Fruit fly (Drosophila melanogaster) whole organism, prepupa: Measurements from ENCODE around the gene Shc.

Experiments
- Blimp-1 ChIP-seq: fragments of 200-800 bp; sonication (Bioruptor generic); optimal IDR thresholded peaks from 3 replicates; lab custom pipeline; 2017; ENCODE audit warnings: missing biosample characterization, missing genetic modification characterization, mild to moderate bottlenecking, moderate library complexity, missing genetic modification reagents
- CG10631 ChIP-seq: fragments of 200-800 bp; sonication (Bioruptor generic); optimal IDR thresholded peaks from 2 replicates; lab custom pipeline; 2016; ENCODE audit warnings: missing biosample characterization, missing genetic modification characterization
- CG10669 ChIP-seq: fragments of 200-800 bp; sonication (Bioruptor generic); optimal IDR thresholded peaks from 3 replicates; lab custom pipeline; 2018; ENCODE audit warnings: missing biosample characterization, mild to moderate bottlenecking, missing genetic modification characterization, moderate library complexity
- CG11294 ChIP-seq: fragments of 200-800 bp; sonication (Bioruptor generic); IDR thresholded peaks from 2 replicates; pipeline ENCODE4 v1.3.6; 2022; ENCODE audit warnings: missing biosample characterization, missing genetic modification characterization
- CG11762 ChIP-seq: fragments of 200-800 bp; sonication (Bioruptor generic); optimal IDR thresholded peaks from 3 replicates; lab custom pipeline; 2016; ENCODE audit warnings: missing biosample characterization, missing genetic modification characterization; ENCODE audit not compliant: insufficient read depth
- CG11902 ChIP-seq: fragments of 200-800 bp; sonication (Bioruptor generic); optimal IDR thresholded peaks from 3 replicates; lab custom pipeline; 2016; ENCODE audit warnings: missing biosample characterization, missing genetic modification characterization
- CG16779 ChIP-seq: fragments of 200-800 bp; sonication (Bioruptor generic); optimal IDR thresholded peaks from 3 replicates; lab custom pipeline; 2017; ENCODE audit warnings: missing biosample characterization, mild to moderate bottlenecking, missing genetic modification characterization
- CG31627 ChIP-seq: fragments of 200-800 bp; sonication (Bioruptor generic); optimal IDR thresholded peaks from 3 replicates; lab custom pipeline; 2016; ENCODE audit warnings: missing biosample characterization, missing genetic modification characterization
- CG32006 ChIP-seq: fragments of 200-800 bp; sonication (Bioruptor generic); optimal IDR thresholded peaks from 3 replicates; lab custom pipeline; 2017; ENCODE audit warnings: missing biosample characterization, mild to moderate bottlenecking, missing genetic modification characterization
- CG34406 ChIP-seq: fragments of 200-800 bp; sonication (Bioruptor generic); optimal IDR thresholded peaks from 3 replicates; lab custom pipeline; 2016; ENCODE audit warnings: missing biosample characterization, missing genetic modification characterization
- CG3919 ChIP-seq: fragments of 200-800 bp; sonication (Bioruptor generic); optimal IDR thresholded peaks from 3 replicates; lab custom pipeline; 2016; ENCODE audit warnings: missing biosample characterization, missing genetic modification characterization
- CG4318 ChIP-seq: fragments of 200-800 bp; sonication (Bioruptor generic); optimal IDR thresholded peaks from 3 replicates; lab custom pipeline; 2017; ENCODE audit warnings: missing biosample characterization, mild to moderate bottlenecking, missing genetic modification characterization
- CG6163 ChIP-seq: fragments of 200-800 bp; sonication (Bioruptor generic); IDR thresholded peaks from 3 replicates; pipeline ENCODE4 v1.3.6; 2022; ENCODE audit warnings: missing biosample characterization, missing genetic modification characterization
- CG6276 ChIP-seq: fragments of 200-800 bp; sonication (Bioruptor generic); optimal IDR thresholded peaks from 2 replicates; lab custom pipeline; 2017; ENCODE audit warnings: missing biosample characterization, mild to moderate bottlenecking, missing genetic modification characterization
- CG6792 ChIP-seq: fragments of 200-800 bp; sonication (Bioruptor generic); optimal IDR thresholded peaks from 3 replicates; lab custom pipeline; 2016; ENCODE audit warnings: missing biosample characterization, missing genetic modification characterization
- CG6808 ChIP-seq: fragments of 200-800 bp; sonication (Bioruptor generic); optimal IDR thresholded peaks from 3 replicates; lab custom pipeline; 2017; ENCODE audit warnings: missing biosample characterization, missing genetic modification characterization, mild to moderate bottlenecking, moderate library complexity, missing genetic modification reagents
- CG6854 ChIP-seq: fragments of 200-800 bp; sonication (Bioruptor generic); optimal IDR thresholded peaks from 2 replicates; lab custom pipeline; 2017; ENCODE audit warnings: missing biosample characterization, mild to moderate bottlenecking, missing genetic modification characterization
- CG7368 ChIP-seq: fragments of 200-800 bp; sonication (Bioruptor generic); optimal IDR thresholded peaks from 3 replicates; lab custom pipeline; 2016; ENCODE audit warnings: missing biosample characterization, missing genetic modification characterization
- CG8319 ChIP-seq: fragments of 200-800 bp; sonication (Bioruptor generic); optimal IDR thresholded peaks from 3 replicates; lab custom pipeline; 2016; ENCODE audit warnings: missing biosample characterization, missing genetic modification characterization
- CG9139 ChIP-seq: fragments of 200-800 bp; sonication (Bioruptor generic); optimal IDR thresholded peaks from 3 replicates; lab custom pipeline; 2017; ENCODE audit warnings: missing biosample characterization, mild to moderate bottlenecking, missing genetic modification characterization
- Eip75B ChIP-seq: fragments of 200-800 bp; sonication (Bioruptor generic); optimal IDR thresholded peaks from 3 replicates; lab custom pipeline; 2016; ENCODE audit warnings: missing biosample characterization, missing genetic modification characterization
- Eip78C ChIP-seq: fragments of 200-800 bp; sonication (Bioruptor generic); peaks from one replicate; lab custom pipeline; 2016; ENCODE audit warnings: missing biosample characterization, missing genetic modification characterization
- Ets21C ChIP-seq: fragments of 200-800 bp; sonication (Bioruptor generic); optimal IDR thresholded peaks from 3 replicates; lab custom pipeline; 2016; ENCODE audit warnings: missing biosample characterization, missing genetic modification characterization
- Gug ChIP-seq: fragments of 200-800 bp; sonication (Bioruptor generic); IDR thresholded peaks from 2 replicates; pipeline ENCODE4 v1.3.6; 2022; ENCODE audit warnings: missing biosample characterization, missing genetic modification characterization
- Hr38 ChIP-seq: sonication (Bioruptor generic); optimal IDR thresholded peaks from 2 replicates; lab custom pipeline; 2016; ENCODE audit warnings: missing biosample characterization, missing genetic modification characterization
- Hr39 ChIP-seq: fragments of 200-800 bp; sonication (Bioruptor generic); optimal IDR thresholded peaks from 2 replicates; lab custom pipeline; 2016; ENCODE audit warnings: missing biosample characterization, missing genetic modification characterization
- Lpt ChIP-seq: fragments of 200-800 bp; sonication (Bioruptor generic); optimal IDR thresholded peaks from 3 replicates; lab custom pipeline; 2016; ENCODE audit warnings: missing biosample characterization, missing genetic modification characterization
- Met ChIP-seq: fragments of 200-800 bp; sonication (Bioruptor generic); optimal IDR thresholded peaks from 3 replicates; lab custom pipeline; 2016; ENCODE audit warnings: missing biosample characterization, missing genetic modification characterization
- Smox ChIP-seq: fragments of 200-800 bp; sonication (Bioruptor generic); optimal IDR thresholded peaks from 3 replicates; lab custom pipeline; 2016; ENCODE audit warnings: missing biosample characterization, missing genetic modification characterization
- Sox102F ChIP-seq: fragments of 200-800 bp; sonication (Bioruptor generic); optimal IDR thresholded peaks from 2 replicates; lab custom pipeline; 2016; ENCODE audit warnings: missing biosample characterization, mild to moderate bottlenecking, missing genetic modification characterization
- Sox14 ChIP-seq: fragments of 200-800 bp; sonication (Bioruptor generic); optimal IDR thresholded peaks from 3 replicates; lab custom pipeline; 2016; ENCODE audit warnings: missing biosample characterization, missing genetic modification characterization
- achi ChIP-seq: fragments of 200-800 bp; sonication (Bioruptor generic); optimal IDR thresholded peaks from 3 replicates; lab custom pipeline; 2016; ENCODE audit warnings: missing biosample characterization, missing genetic modification characterization
- dac ChIP-seq: fragments of 200-800 bp; sonication (Bioruptor generic); optimal IDR thresholded peaks from 2 replicates; lab custom pipeline; 2017; ENCODE audit warnings: missing biosample characterization, mild to moderate bottlenecking, missing genetic modification characterization
- dsx ChIP-seq: fragments of 200-800 bp; optimal IDR thresholded peaks from 3 replicates; lab custom pipeline; 2019; ENCODE audit warnings: missing biosample characterization, mild to moderate bottlenecking, missing genetic modification characterization, moderate library complexity; ENCODE audit not compliant: poor library complexity, severe bottlenecking
- fd59A ChIP-seq: fragments of 200-800 bp; sonication (Bioruptor generic); optimal IDR thresholded peaks from 2 replicates; lab custom pipeline; 2017; ENCODE audit warnings: missing biosample characterization, mild to moderate bottlenecking, missing genetic modification characterization, missing genetic modification reagents
- fd85E ChIP-seq: fragments of 200-800 bp; sonication (Bioruptor generic); optimal IDR thresholded peaks from 3 replicates; lab custom pipeline; 2016; ENCODE audit warnings: missing biosample characterization, missing genetic modification characterization
- fkh ChIP-seq: fragments of 200-800 bp; sonication (Bioruptor generic); optimal IDR thresholded peaks from 3 replicates; lab custom pipeline; 2017; ENCODE audit warnings: missing biosample characterization, mild to moderate bottlenecking, missing genetic modification characterization, moderate library complexity
- lz ChIP-seq: fragments of 200-800 bp; sonication (Bioruptor generic); optimal IDR thresholded peaks from 3 replicates; lab custom pipeline; 2016; ENCODE audit warnings: missing biosample characterization, missing genetic modification characterization
- net ChIP-seq: fragments of 200-800 bp; sonication (Bioruptor generic); optimal IDR thresholded peaks from 3 replicates; lab custom pipeline; 2016; ENCODE audit warnings: missing biosample characterization, missing genetic modification characterization
- pdm3 ChIP-seq: fragments of 200-800 bp; sonication (Bioruptor generic); optimal IDR thresholded peaks from 3 replicates; lab custom pipeline; 2016; ENCODE audit warnings: missing biosample characterization, missing genetic modification characterization
- salr ChIP-seq, 2 experiments: fragments of 200-800 bp; sonication (Bioruptor generic); optimal IDR thresholded peaks; 3 replicates each; lab custom pipeline; 2016 to 2018; ENCODE audit warnings: missing biosample characterization in 2 of 2, missing genetic modification characterization in 2 of 2, mild to moderate bottlenecking in 1 of 2
- spab ChIP-seq: fragments of 200-800 bp; sonication (Bioruptor generic); optimal IDR thresholded peaks from 2 replicates; lab custom pipeline; 2017; ENCODE audit warnings: missing biosample characterization, mild to moderate bottlenecking, missing genetic modification characterization, missing genetic modification reagents
- ss ChIP-seq, 2 experiments: fragments of 200-800 bp; sonication (Bioruptor generic); optimal IDR thresholded peaks; 2 replicates in 1 of 2; 3 replicates in 1 of 2; lab custom pipeline; 2017 to 2018; ENCODE audit warnings: mild to moderate bottlenecking in 2 of 2, missing biosample characterization in 2 of 2, missing genetic modification characterization in 2 of 2, moderate library complexity in 1 of 2
- topi ChIP-seq: fragments of 200-800 bp; sonication (Bioruptor generic); optimal IDR thresholded peaks from 3 replicates; lab custom pipeline; 2016; ENCODE audit warnings: missing biosample characterization, missing genetic modification characterization
- vri ChIP-seq: fragments of 200-800 bp; sonication (Bioruptor generic); optimal IDR thresholded peaks from 3 replicates; lab custom pipeline; 2016; ENCODE audit warnings: missing biosample characterization, mild to moderate bottlenecking, missing genetic modification characterization

The Shc gene

dm6 chr3L:9426656-9427294 lies at the start of gene Shc, which contains the start of gene Atat (continued):
- TF ChIP-seq fd85E (GFP tag; lab: Kevin White, UChicago) (peak; percentile 95), Eip78C (peak; percentile 99), CG4318 (GFP tag; lab: Kevin White, UChicago) (peak; percentile 99), dsx (GFP tag; lab: Kevin White, UChicago) (peak; percentile 93), ss (GFP tag; optimal IDR thresholded peaks at IDR 0.05; lab: Kevin White, UChicago) (peak; percentile 83 to 96), CG7368 (GFP tag; lab: Kevin White, UChicago) (peak; percentile 98), dac (GFP tag; lab: Kevin White, UChicago) (peak; percentile 98), Hr39 (GFP tag; lab: Kevin White, UChicago) (peak; percentile 100), CG10631 (GFP tag; lab: Kevin White, UChicago) (peak; percentile 99)
- TF ChIP-seq, all 60 proteins: peak for 60

DNA sequence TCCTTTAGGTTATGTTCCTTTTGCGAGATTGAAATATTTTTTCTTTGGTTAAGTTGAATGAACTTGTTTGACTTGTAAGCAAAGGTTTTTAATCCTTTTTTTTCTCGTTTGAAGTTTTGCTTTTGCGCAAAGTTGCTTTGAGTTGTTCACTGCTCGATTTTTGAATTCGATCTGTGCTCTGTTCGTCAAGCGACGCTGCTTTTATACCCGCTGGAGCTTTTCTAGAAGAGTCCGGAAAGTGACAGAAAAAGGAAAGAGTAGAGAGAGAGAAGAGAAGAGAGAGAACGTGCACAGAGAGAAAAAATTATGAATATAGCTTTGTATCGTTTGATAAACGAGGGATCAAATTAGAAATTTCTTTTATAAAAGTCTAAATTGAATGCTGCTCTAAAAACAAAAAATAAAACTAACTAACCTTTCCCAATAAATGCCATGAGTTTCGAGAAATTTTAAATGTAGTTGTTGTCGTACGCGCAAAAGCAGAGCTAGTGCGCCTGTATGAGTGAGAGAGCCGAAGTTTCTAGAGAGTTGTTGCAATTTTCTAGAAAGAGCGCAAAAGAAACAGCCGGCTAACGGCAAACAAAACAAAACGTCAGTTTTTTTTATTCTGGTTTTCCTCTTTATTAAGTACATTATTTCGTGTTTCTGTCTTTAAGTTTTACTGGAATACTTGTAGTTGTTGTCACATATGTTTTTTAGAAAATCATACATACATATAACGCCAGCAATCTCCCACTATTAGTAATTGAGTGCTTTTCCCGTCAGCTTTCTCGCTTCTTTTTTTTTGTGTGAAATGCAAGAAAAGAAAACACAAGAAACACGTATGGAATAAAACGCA lies 49.4 kb upstream of the Shc start, which contains the start of gene Hsp26:
TSS of gene Hsp26 (minus strand) at position 230 of the 838 bp plus-strand sequence.
- TF ChIP-seq CG6276 (GFP tag; lab: Kevin White, UChicago) (peak; percentile 83), CG16779 (tag; lab: Kevin White, UChicago) (peak; percentile 87), spab (peak; percentile 79), pdm3 (GFP tag; lab: Kevin White, UChicago) (peak; percentile 95), CG31627 (GFP tag; lab: Kevin White, UChicago) (peak; percentile 90), Eip78C (peak; percentile 98), Lpt (GFP tag; lab: Kevin White, UChicago) (peak; percentile 91), Hr39 (GFP tag; lab: Kevin White, UChicago) (peak; percentile 89), CG6854 (GFP tag; lab: Kevin White, UChicago) (peak; percentile 80), vri (peak; percentile 94), CG34406 (GFP tag; lab: Kevin White, UChicago) (peak; percentile 92), Sox102F (GFP tag; lab: Kevin White, UChicago) (peak; percentile 94), lz (peak; percentile 94), dsx (GFP tag; lab: Kevin White, UChicago) (peak; percentile 82), CG11762 (GFP tag; lab: Kevin White, UChicago) (peak; percentile 83), Blimp-1 (peak; percentile 51), CG10669 (GFP tag; lab: Kevin White, UChicago) (peak; percentile 80), CG3919 (GFP tag; lab: Kevin White, UChicago) (peak; percentile 94), Sox14 (GFP tag; lab: Kevin White, UChicago) (peak; percentile 95), CG11902 (GFP tag; lab: Kevin White, UChicago) (peak; percentile 68), CG8319 (peak; percentile 78), CG9139 (GFP tag; lab: Kevin White, UChicago) (peak; percentile 57), CG6808 (GFP tag; lab: Kevin White, UChicago) (peak; percentile 89), CG7368 (GFP tag; lab: Kevin White, UChicago) (peak; percentile 84), fkh (GFP tag; lab: Kevin White, UChicago) (peak; percentile 31), net (peak; percentile 96), Gug (peak; percentile 85), CG11294 (GFP tag; lab: Robert Waterston, UW) (peak; percentile 87), Smox (GFP tag; lab: Kevin White, UChicago) (peak; percentile 94), CG4318 (GFP tag; lab: Kevin White, UChicago) (peak; percentile 79), Eip75B (peak; percentile 97), CG10631 (GFP tag; lab: Kevin White, UChicago) (peak; percentile 95), achi (GFP tag; lab: Kevin White, UChicago) (peak; percentile 93), CG32006 (peak; percentile 93), Ets21C (GFP tag; lab: Kevin White, UChicago) (peak; percentile 87), CG6792 (GFP tag; lab: Kevin White, UChicago) (peak; percentile 96), salr (GFP tag; optimal IDR thresholded peaks at IDR 0.05; lab: Kevin White, UChicago) (peak; percentile 74 to 90), fd59A (GFP tag; lab: Kevin White, UChicago) (peak; percentile 71), topi (GFP tag; lab: Kevin White, UChicago) (peak; percentile 94), Hr38 (GFP tag; lab: Kevin White, UChicago) (no peak), Met (GFP tag; lab: Kevin White, UChicago) (peak; percentile 94), CG6163 (peak; percentile 96)
